Fruit fly (Drosophila melanogaster) whole organism, embryonic: Measurements from ENCODE around the gene CG7728.

Experiments
- B-H2 ChIP-seq: fragments of 200-800 bp; sonication (Bioruptor generic); optimal IDR thresholded peaks from 2 replicates; lab custom pipeline; 2018; ENCODE audit warnings: missing biosample characterization, mild to moderate bottlenecking, missing genetic modification characterization
- CG10267 ChIP-seq: fragments of 200-800 bp; sonication (Bioruptor generic); optimal IDR thresholded peaks from 2 replicates; lab custom pipeline; 2018; ENCODE audit warnings: missing biosample characterization, mild to moderate bottlenecking, missing genetic modification characterization, moderate library complexity
- CG13624 ChIP-seq: fragments of 200-800 bp; sonication (Bioruptor generic); optimal IDR thresholded peaks from 2 replicates; lab custom pipeline; 2016; ENCODE audit warnings: missing biosample characterization, missing genetic modification characterization
- CG14710 ChIP-seq: fragments of 200-800 bp; sonication (Bioruptor generic); optimal IDR thresholded peaks from 3 replicates; lab custom pipeline; 2019; ENCODE audit warnings: missing biosample characterization, mild to moderate bottlenecking, missing genetic modification characterization, moderate library complexity
- CG14860 ChIP-seq: fragments of 200-800 bp; sonication (Bioruptor generic); IDR thresholded peaks from 3 replicates; pipeline ENCODE4 v1.3.6; 2022; ENCODE audit warnings: missing biosample characterization, missing genetic modification characterization; ENCODE audit not compliant: partially characterized antibody
- CG14965 ChIP-seq: fragments of 200-800 bp; sonication (Bioruptor generic); optimal IDR thresholded peaks from 2 replicates; lab custom pipeline; 2016; ENCODE audit warnings: missing biosample characterization, missing genetic modification characterization, borderline replicate concordance
- CG1602 ChIP-seq: fragments of 200-800 bp; sonication (Bioruptor generic); optimal IDR thresholded peaks from 3 replicates; lab custom pipeline; 2016; ENCODE audit warnings: missing biosample characterization, missing genetic modification characterization
- CG17328 ChIP-seq: fragments of 200-800 bp; sonication (Bioruptor generic); IDR thresholded peaks from 2 replicates; pipeline ENCODE4 v1.3.6; 2022; ENCODE audit warnings: missing biosample characterization, missing genetic modification characterization
- CG17359 ChIP-seq: fragments of 200-800 bp; sonication (Bioruptor generic); optimal IDR thresholded peaks from 3 replicates; lab custom pipeline; 2018; ENCODE audit warnings: missing biosample characterization, mild to moderate bottlenecking, missing genetic modification characterization, moderate library complexity
- CG17912 ChIP-seq: fragments of 200-800 bp; sonication (Bioruptor generic); optimal IDR thresholded peaks from 2 replicates; lab custom pipeline; 2018; ENCODE audit warnings: missing biosample characterization, mild to moderate bottlenecking, missing genetic modification characterization
- CG2120 ChIP-seq: fragments of 200-800 bp; sonication (Bioruptor generic); optimal IDR thresholded peaks from 3 replicates; lab custom pipeline; 2016; ENCODE audit warnings: missing biosample characterization, missing genetic modification characterization
- CG33557 ChIP-seq: fragments of 200-800 bp; sonication (Bioruptor generic); optimal IDR thresholded peaks from 2 replicates; lab custom pipeline; 2019; ENCODE audit warnings: missing biosample characterization, mild to moderate bottlenecking, missing genetic modification characterization, moderate library complexity
- CG4617 ChIP-seq: fragments of 200-800 bp; sonication (Bioruptor generic); optimal IDR thresholded peaks from 3 replicates; lab custom pipeline; 2016; ENCODE audit warnings: missing biosample characterization, missing genetic modification characterization, borderline replicate concordance
- CG5953 ChIP-seq: fragments of 200-800 bp; sonication (Bioruptor generic); IDR thresholded peaks from 2 replicates; pipeline ENCODE4 v1.3.6; 2022; ENCODE audit warnings: missing biosample characterization, missing genetic modification characterization
- CG6683 ChIP-seq: fragments of 200-800 bp; sonication (Bioruptor generic); optimal IDR thresholded peaks from 2 replicates; lab custom pipeline; 2017; ENCODE audit warnings: missing biosample characterization, mild to moderate bottlenecking, missing genetic modification characterization, missing genetic modification reagents
- CG7745 ChIP-seq: fragments of 200-800 bp; sonication (Bioruptor generic); optimal IDR thresholded peaks from 2 replicates; lab custom pipeline; 2018; ENCODE audit warnings: missing biosample characterization, mild to moderate bottlenecking, missing genetic modification characterization, moderate library complexity
- CG7839 ChIP-seq: fragments of 200-800 bp; sonication (Bioruptor generic); optimal IDR thresholded peaks from 3 replicates; lab custom pipeline; 2018; ENCODE audit warnings: missing biosample characterization, mild to moderate bottlenecking, missing genetic modification characterization, moderate library complexity
- CG8359 ChIP-seq: fragments of 200-800 bp; sonication (Bioruptor generic); optimal IDR thresholded peaks from 2 replicates; lab custom pipeline; 2017; ENCODE audit warnings: missing biosample characterization, mild to moderate bottlenecking, missing genetic modification characterization, borderline replicate concordance
- CG8765 ChIP-seq: fragments of 200-800 bp; sonication (Bioruptor generic); IDR thresholded peaks from 2 replicates; pipeline ENCODE4 v1.3.6; 2022; ENCODE audit warnings: missing biosample characterization, missing genetic modification characterization
- CG9932 ChIP-seq: fragments of 200-800 bp; sonication (Bioruptor generic); IDR thresholded peaks from 2 replicates; pipeline ENCODE4 v1.3.6; 2022; ENCODE audit warnings: missing biosample characterization, missing genetic modification characterization
- D19B ChIP-seq: fragments of 200-800 bp; sonication (Bioruptor generic); optimal IDR thresholded peaks from 2 replicates; lab custom pipeline; 2017; ENCODE audit warnings: missing biosample characterization, mild to moderate bottlenecking, missing genetic modification characterization
- Drgx ChIP-seq: fragments of 200-800 bp; sonication (Bioruptor generic); IDR thresholded peaks from 2 replicates; pipeline ENCODE4 v1.3.6; 2022; ENCODE audit warnings: missing biosample characterization, missing genetic modification characterization
- Ets65A ChIP-seq: fragments of 200-800 bp; sonication (Bioruptor generic); peaks from one replicate; lab custom pipeline; 2016; ENCODE audit warnings: missing biosample characterization, missing genetic modification characterization
- Fer3 ChIP-seq: fragments of 200-800 bp; sonication (Bioruptor generic); optimal IDR thresholded peaks from 2 replicates; lab custom pipeline; 2018; ENCODE audit warnings: missing biosample characterization, mild to moderate bottlenecking, missing genetic modification characterization, moderate library complexity
- Hr39 ChIP-seq: fragments of >200 bp; optimal IDR thresholded peaks from 2 replicates; lab custom pipeline; 2017
- Hsf ChIP-seq: fragments of 200-800 bp; sonication (Bioruptor generic); optimal IDR thresholded peaks from 3 replicates; lab custom pipeline; 2016; ENCODE audit warnings: missing biosample characterization, missing genetic modification characterization
- Max ChIP-seq: fragments of 200-800 bp; sonication (Bioruptor generic); optimal IDR thresholded peaks from 2 replicates; lab custom pipeline; 2016; ENCODE audit warnings: missing biosample characterization, mild to moderate bottlenecking, missing genetic modification characterization
- Mes4 ChIP-seq: fragments of 200-800 bp; sonication (Bioruptor generic); optimal IDR thresholded peaks from 2 replicates; lab custom pipeline; 2016; ENCODE audit warnings: missing biosample characterization, missing genetic modification characterization
- Oli ChIP-seq: fragments of 200-800 bp; sonication (Bioruptor generic); optimal IDR thresholded peaks from 2 replicates; lab custom pipeline; 2018; ENCODE audit warnings: missing biosample characterization, mild to moderate bottlenecking, missing genetic modification characterization, moderate library complexity
- Optix ChIP-seq: fragments of 200-800 bp; sonication (Bioruptor generic); IDR thresholded peaks from 3 replicates; pipeline ENCODE4 v1.3.6; 2022; ENCODE audit warnings: missing biosample characterization, missing genetic modification characterization
- Side ChIP-seq: fragments of 200-800 bp; sonication (Bioruptor generic); optimal IDR thresholded peaks from 2 replicates; lab custom pipeline; 2016; ENCODE audit warnings: missing biosample characterization, missing genetic modification characterization
- Ssrp ChIP-seq: fragments of 200-800 bp; sonication (Bioruptor generic); optimal IDR thresholded peaks from 2 replicates; lab custom pipeline; 2018; ENCODE audit warnings: missing biosample characterization, mild to moderate bottlenecking, missing genetic modification characterization, moderate library complexity
- Usf ChIP-seq: fragments of 200-800 bp; sonication (Bioruptor generic); optimal IDR thresholded peaks from 2 replicates; lab custom pipeline; 2017; ENCODE audit warnings: missing genotype, missing biosample characterization, missing genetic modification characterization
- btn ChIP-seq: fragments of 200-800 bp; sonication (Bioruptor generic); optimal IDR thresholded peaks from 2 replicates; lab custom pipeline; 2016; ENCODE audit warnings: missing biosample characterization, missing genetic modification characterization
- corto ChIP-seq: fragments of 200-800 bp; sonication (Bioruptor generic); optimal IDR thresholded peaks from 2 replicates; lab custom pipeline; 2016; ENCODE audit warnings: missing biosample characterization, mild to moderate bottlenecking, missing genetic modification characterization, moderate library complexity
- crol ChIP-seq: fragments of 200-800 bp; sonication (Bioruptor generic); IDR thresholded peaks from 2 replicates; pipeline ENCODE4 v1.3.6; 2022; ENCODE audit warnings: missing biosample characterization, missing genetic modification characterization
- fd102C ChIP-seq: fragments of 200-800 bp; sonication (Bioruptor generic); optimal IDR thresholded peaks from 2 replicates; lab custom pipeline; 2018; ENCODE audit warnings: missing biosample characterization, mild to moderate bottlenecking, missing genetic modification characterization, moderate library complexity
- fd96Cb ChIP-seq: fragments of 200-800 bp; sonication (Bioruptor generic); optimal IDR thresholded peaks from 2 replicates; lab custom pipeline; 2018; ENCODE audit warnings: missing biosample characterization, mild to moderate bottlenecking, missing genetic modification characterization, moderate library complexity
- fu2 ChIP-seq: fragments of 200-800 bp; sonication (Bioruptor generic); optimal IDR thresholded peaks from 2 replicates; lab custom pipeline; 2016; ENCODE audit warnings: missing biosample characterization, missing genetic modification characterization
- gem ChIP-seq: fragments of 200-800 bp; sonication (Bioruptor generic); optimal IDR thresholded peaks from 2 replicates; lab custom pipeline; 2019; ENCODE audit warnings: missing biosample characterization, mild to moderate bottlenecking, missing genetic modification characterization, moderate library complexity
- inv ChIP-seq: fragments of 200-800 bp; sonication (Bioruptor generic); IDR thresholded peaks from 2 replicates; pipeline ENCODE4 v1.3.6; 2022; ENCODE audit warnings: missing biosample characterization, missing genetic modification characterization; ENCODE audit not compliant: partially characterized antibody
- lilli ChIP-seq: fragments of 200-800 bp; sonication (Bioruptor generic); optimal IDR thresholded peaks from 3 replicates; lab custom pipeline; 2016; ENCODE audit warnings: missing biosample characterization, missing genetic modification characterization
- nom ChIP-seq: fragments of 200-800 bp; sonication (Bioruptor generic); optimal IDR thresholded peaks from 2 replicates; lab custom pipeline; 2017; ENCODE audit warnings: missing biosample characterization, missing genetic modification characterization, mild to moderate bottlenecking, moderate library complexity, missing genetic modification reagents
- pita ChIP-seq: fragments of 200-800 bp; sonication (Bioruptor generic); optimal IDR thresholded peaks from 2 replicates; lab custom pipeline; 2017; ENCODE audit warnings: missing biosample characterization, mild to moderate bottlenecking, missing genetic modification characterization
- schlank ChIP-seq: fragments of 200-800 bp; sonication (Bioruptor generic); optimal IDR thresholded peaks from 2 replicates; lab custom pipeline; 2018; ENCODE audit warnings: missing biosample characterization, mild to moderate bottlenecking, missing genetic modification characterization
- sens-2 ChIP-seq: fragments of 200-800 bp; sonication (Bioruptor generic); IDR thresholded peaks from 2 replicates; pipeline ENCODE4 v1.3.6; 2022; ENCODE audit warnings: missing biosample characterization, missing genetic modification characterization
- sr ChIP-seq: fragments of 200-800 bp; sonication (Bioruptor generic); IDR thresholded peaks from 3 replicates; pipeline ENCODE4 v1.3.6; 2022; ENCODE audit warnings: missing biosample characterization, missing genetic modification characterization
- tna ChIP-seq: fragments of 200-800 bp; sonication (Bioruptor generic); IDR thresholded peaks from 2 replicates; pipeline ENCODE4 v1.3.6; 2022; ENCODE audit warnings: missing biosample characterization, missing genetic modification characterization; ENCODE audit not compliant: partially characterized antibody
- wek ChIP-seq: fragments of 200-800 bp; sonication (Bioruptor generic); optimal IDR thresholded peaks from 3 replicates; lab custom pipeline; 2018; ENCODE audit warnings: missing biosample characterization, mild to moderate bottlenecking, missing genetic modification characterization, moderate library complexity

The CG7728 gene

dm6 chr3L:17004218-17004759 is 12.0 kb upstream of the CG7728 start (continued):
- TF ChIP-seq CG4617 (GFP tag; lab: Kevin White, UChicago): peak; percentile 48
- TF ChIP-seq CG8765 (GFP tag; lab: Robert Waterston, UW): 0 out of 2 replicates have a peak, but pooled peaks have one; percentile 25
- no peak for TF ChIP-seq B-H2 (GFP tag; lab: Kevin White, UChicago)
- peak; percentile 72 for TF ChIP-seq CG5953 (GFP tag; lab: Robert Waterston, UW)
- peak; percentile 88 for TF ChIP-seq lilli (GFP tag; lab: Kevin White, UChicago)
- no peak for TF ChIP-seq CG14860
- peak; percentile 93 for TF ChIP-seq CG2120
- peak; percentile 81 for TF ChIP-seq Optix (GFP tag; lab: Robert Waterston, UW)
- peak; percentile 73 for TF ChIP-seq CG10267 (tag; lab: Kevin White, UChicago)
- TF ChIP-seq CG17359 (tag; lab: Kevin White, UChicago): peak; percentile 72
- 0 out of 3 replicates have a peak, but pooled peaks have one; percentile 19 for TF ChIP-seq sr
- TF ChIP-seq CG14965 (GFP tag; lab: Kevin White, UChicago): peak; percentile 56
- peak; percentile 71 for TF ChIP-seq schlank
- peak; percentile 68 for TF ChIP-seq CG1602 (GFP tag; lab: Kevin White, UChicago)
- peak; percentile 73 for TF ChIP-seq Mes4 (GFP tag; lab: Kevin White, UChicago)
- peak; percentile 79 for TF ChIP-seq btn (GFP tag; lab: Kevin White, UChicago)
- TF ChIP-seq CG6683 (GFP tag; lab: Kevin White, UChicago): peak; percentile 64
- peak; percentile 94 for TF ChIP-seq gem (tag; lab: Kevin White, UChicago)
- peak; percentile 8 for TF ChIP-seq CG8359
- TF ChIP-seq pita: no peak
- TF ChIP-seq Ets65A (GFP tag; lab: Kevin White, UChicago): peak; percentile 99
- peak; percentile 72 for TF ChIP-seq D19B
- peak; percentile 90 for TF ChIP-seq fu2 (GFP tag; lab: Kevin White, UChicago)
- peak; percentile 25 for TF ChIP-seq CG33557 (GFP tag; lab: Kevin White, UChicago)
- TF ChIP-seq Hr39: no peak
- TF ChIP-seq fd102C (GFP tag; lab: Kevin White, UChicago): no peak
- TF ChIP-seq wek (GFP tag; lab: Kevin White, UChicago): peak; percentile 38
- TF ChIP-seq Fer3 (tag; lab: Kevin White, UChicago): peak; percentile 75
- peak; percentile 90 for TF ChIP-seq Hsf (GFP tag; lab: Kevin White, UChicago)
- peak; percentile 79 for TF ChIP-seq CG9932
- TF ChIP-seq sens-2 (GFP tag; lab: Robert Waterston, UW): peak; percentile 57; the same call in 1 of the 2 replicates
- peak; percentile 76 for TF ChIP-seq Side (GFP tag; lab: Kevin White, UChicago)
- no peak for TF ChIP-seq corto (GFP tag; lab: Kevin White, UChicago)
- TF ChIP-seq Max (GFP tag; lab: Kevin White, UChicago): peak; percentile 78
- TF ChIP-seq fd96Cb (tag; lab: Kevin White, UChicago): peak; percentile 92
- TF ChIP-seq CG17912 (GFP tag; lab: Kevin White, UChicago): no peak
- TF ChIP-seq Ssrp (tag; lab: Kevin White, UChicago): peak; percentile 85
- TF ChIP-seq Usf (GFP tag; lab: Kevin White, UChicago): peak; percentile 62
- TF ChIP-seq Drgx (GFP tag; lab: Robert Waterston, UW): peak; percentile 73
- peak; percentile 61 for TF ChIP-seq CG17328 (GFP tag; lab: Robert Waterston, UW)
- peak; percentile 36; the same call in 1 of the 2 replicates for TF ChIP-seq inv (GFP tag; lab: Robert Waterston, UW)
- peak; percentile 63 for TF ChIP-seq CG14710 (tag; lab: Kevin White, UChicago)
- peak; percentile 93 for TF ChIP-seq CG7839 (tag; lab: Kevin White, UChicago)
- peak; percentile 89 for TF ChIP-seq CG13624
- TF ChIP-seq Oli (tag; lab: Kevin White, UChicago): peak; percentile 93
- TF ChIP-seq tna (GFP tag; lab: Robert Waterston, UW): no peak
- peak; percentile 89 for TF ChIP-seq nom (GFP tag; lab: Kevin White, UChicago)
- TF ChIP-seq crol (GFP tag; lab: Robert Waterston, UW): peak; percentile 89
- no peak for TF ChIP-seq CG7745 (tag; lab: Kevin White, UChicago)
